Fruit fly (Drosophila melanogaster): ENCODE measurements around the gene CG4928.

DNA sequence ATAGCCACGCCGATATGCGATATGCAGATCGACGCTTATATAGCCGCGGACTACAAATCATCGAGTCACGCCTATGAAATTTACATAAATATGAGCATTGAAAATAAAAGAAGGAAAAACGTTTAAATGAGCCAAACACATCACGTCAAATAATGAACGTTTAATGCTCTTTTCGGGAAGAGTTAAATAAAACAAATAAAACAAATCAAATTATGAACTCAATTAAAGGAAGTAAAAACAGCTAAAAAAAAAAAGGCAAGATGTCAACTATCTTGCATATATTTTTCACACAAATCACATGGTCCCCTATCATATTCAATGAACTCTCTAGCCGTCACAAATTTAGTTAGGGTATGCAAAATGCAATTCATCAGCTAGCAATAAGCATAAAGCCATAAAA, 45.4 kb upstream of the CG4928 start:
- TF ChIP-seq psq (optimal IDR thresholded peaks at IDR 0.05) (no peak), ttk (optimal IDR thresholded peaks at IDR 0.05) (no peak), insv (optimal IDR thresholded peaks at IDR 0.05) (no peak), h (optimal IDR thresholded peaks at IDR 0.05) (no peak)

Measured in Kc167 (cell line).